Worm (Caenorhabditis elegans): ENCODE results near the gene C03B1.1.

Gene C03B1.1

DNA sequence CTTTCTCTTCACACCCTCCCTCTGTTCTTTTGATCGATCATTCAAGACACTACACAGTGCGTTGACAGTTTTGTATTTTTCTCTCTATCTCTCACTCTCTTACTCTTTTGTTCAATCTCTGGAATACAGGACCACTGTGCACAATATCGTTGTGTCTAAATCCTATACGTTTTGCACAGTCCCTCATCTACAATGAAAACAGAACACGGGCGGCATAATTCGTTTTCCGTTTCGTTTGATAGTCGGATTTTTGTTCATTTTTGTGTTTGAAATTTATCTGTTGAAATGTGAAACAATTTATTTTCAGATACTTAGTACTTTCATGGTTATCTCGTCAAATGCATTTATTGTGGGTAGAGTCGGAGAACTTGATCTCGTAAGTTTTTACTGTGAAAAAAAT lies 33.0 kb upstream of the C03B1.1 start, which contains the start of gene C03B1.7:
Gene C03B1.7 (plus strand): TSS at position 301 of the 400 bp plus-strand sequence.
- TF ChIP-seq ama-1 (optimal IDR thresholded peaks at IDR 0.05) (no peak), sem-4 (tag; optimal IDR thresholded peaks at IDR 0.05) (no peak), ztf-11 (tag; optimal IDR thresholded peaks at IDR 0.05) (no peak), egl-27 (tag; optimal IDR thresholded peaks at IDR 0.05) (no peak), nhr-10 (tag; optimal IDR thresholded peaks at IDR 0.05) (no peak), nhr-237 (tag; optimal IDR thresholded peaks at IDR 0.05) (no peak)

DNA sequence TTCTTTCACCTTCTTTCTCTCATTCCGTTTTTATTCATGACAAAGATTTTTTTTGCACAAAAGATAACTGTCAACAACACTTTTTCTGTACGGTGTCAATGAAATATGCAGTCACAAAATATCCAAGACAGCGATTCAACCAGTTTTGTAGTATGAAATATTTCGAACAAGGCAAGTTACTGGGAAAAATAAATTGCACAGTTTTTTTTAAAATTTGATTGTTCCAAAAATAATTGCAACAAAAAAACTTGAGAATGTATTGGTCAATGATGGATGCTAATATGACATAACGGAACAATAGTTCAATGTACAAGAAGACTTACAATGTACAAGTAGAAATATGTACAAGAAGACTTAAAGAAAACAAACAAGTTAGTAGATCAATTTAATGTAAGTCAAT lies 28.8 kb upstream of the C03B1.1 start:
- TF ChIP-seq lin-11 (tag; optimal IDR thresholded peaks at IDR 0.05) (no peak), nhr-129 (tag; optimal IDR thresholded peaks at IDR 0.05) (no peak), egl-27 (tag; optimal IDR thresholded peaks at IDR 0.05) (no peak), ZK546.5 (tag; optimal IDR thresholded peaks at IDR 0.05) (no peak)

DNA sequence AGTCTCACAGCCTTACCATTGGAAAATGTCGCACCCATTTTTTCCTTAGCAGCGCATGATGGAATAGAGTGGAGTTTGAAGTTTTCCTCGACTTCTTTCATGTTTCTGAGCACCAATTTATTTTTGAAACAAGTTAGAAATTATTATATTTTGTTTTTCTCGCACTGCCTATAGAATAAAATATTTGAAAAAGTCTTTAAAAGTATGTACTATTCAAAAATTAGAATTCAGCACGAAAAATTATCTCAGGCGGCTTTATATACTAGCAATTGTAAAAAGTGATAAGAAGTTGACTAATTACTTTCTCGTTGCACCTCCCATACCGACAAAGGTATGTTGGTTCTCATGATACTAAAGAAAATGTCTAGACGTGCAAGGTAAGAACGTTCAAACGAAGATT lies 27.5 kb upstream of the C03B1.1 start, which contains the start of gene C03B1.9:
Gene C03B1.9 (minus strand): TSS at position 101 of the 400 bp plus-strand sequence.
- TF ChIP-seq sma-3 (GFP tag; optimal IDR thresholded peaks at IDR 0.05) = no peak
- no peak for TF ChIP-seq peb-1 (tag; optimal IDR thresholded peaks at IDR 0.05)

DNA sequence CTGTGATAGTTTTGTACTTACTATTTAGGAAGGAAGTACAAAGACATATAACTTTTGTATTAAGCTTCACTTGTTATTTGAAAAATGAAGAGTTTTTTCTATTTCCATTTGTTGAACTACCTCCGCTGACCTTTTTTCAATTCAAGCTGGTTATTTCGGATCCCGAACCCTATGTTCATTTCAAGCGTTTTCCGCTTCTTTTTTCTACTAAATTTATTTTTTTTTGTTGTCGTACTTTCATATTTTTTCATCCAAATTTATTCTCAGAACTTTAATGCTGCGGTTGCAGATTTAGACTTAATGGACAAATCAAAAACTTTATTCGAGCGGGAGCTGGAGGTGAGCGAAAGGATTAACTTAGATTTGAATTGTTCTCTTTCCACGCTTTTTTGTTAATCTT lies 24.5 kb upstream of the C03B1.1 start, which contains the start of gene C03B1.6:
Gene C03B1.6 (plus strand): TSS at position 301 of the 400 bp plus-strand sequence.
- TF ChIP-seq ceh-82 (tag; optimal IDR thresholded peaks at IDR 0.05) (no peak), nhr-77 (tag; optimal IDR thresholded peaks at IDR 0.05) (no peak), unc-39 (tag; optimal IDR thresholded peaks at IDR 0.05) (no peak), dmd-4 (tag; optimal IDR thresholded peaks at IDR 0.05) (no peak), elt-1 (tag; optimal IDR thresholded peaks at IDR 0.05) (no peak), nhr-25 (tag; optimal IDR thresholded peaks at IDR 0.05) (no peak), mbf-1 (tag; optimal IDR thresholded peaks at IDR 0.05) (no peak), lsy-2 (tag; optimal IDR thresholded peaks at IDR 0.05) (no peak)

- no peak for TF ChIP-seq nhr-6 (tag; optimal IDR thresholded peaks at IDR 0.05)
- TF ChIP-seq sma-3 (GFP tag; optimal IDR thresholded peaks at IDR 0.05) = no peak
- TF ChIP-seq skn-1 (tag; optimal IDR thresholded peaks at IDR 0.05) = no peak
- TF ChIP-seq C34F6.9 (tag; optimal IDR thresholded peaks at IDR 0.05) = peak; percentile 26
- no peak for TF ChIP-seq mbf-1 (tag; optimal IDR thresholded peaks at IDR 0.05)
- TF ChIP-seq lin-11 (tag; optimal IDR thresholded peaks at IDR 0.05) = no peak
Measured at ce11 chrX:6353763-6354162, 20.8 kb upstream of the C03B1.1 start.

DNA sequence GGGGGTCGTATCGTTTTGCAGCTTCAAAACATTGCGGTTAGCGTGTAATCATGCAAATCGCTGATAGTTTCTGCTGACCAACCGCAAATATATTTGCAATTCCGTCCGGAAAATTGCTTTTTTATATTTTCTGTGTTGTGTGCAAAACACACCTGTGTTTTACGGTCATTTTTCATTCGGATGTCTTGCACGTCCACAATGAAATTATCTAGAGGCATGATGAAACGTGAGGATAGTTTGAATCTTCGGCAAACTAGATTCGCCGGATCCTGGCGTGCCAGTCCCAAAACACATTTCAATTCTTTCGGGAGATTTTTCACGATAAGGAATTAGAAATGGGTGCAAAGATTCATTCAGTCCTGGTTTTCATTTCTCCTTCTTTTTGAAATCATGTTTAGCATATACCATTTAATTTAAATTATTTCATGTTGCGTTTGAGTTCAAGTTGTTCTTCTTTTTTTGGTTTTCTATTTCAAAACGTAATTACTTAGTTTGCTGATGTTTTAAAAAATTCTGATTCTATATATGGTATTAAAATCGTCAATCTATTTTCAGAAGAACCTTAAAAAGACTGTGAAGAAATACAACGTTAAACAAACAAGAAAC lies 19.4 kb upstream of the C03B1.1 start, which contains the start of gene C03B1.5:
Gene C03B1.5 (plus strand): TSS at position 556 of the 606 bp plus-strand sequence.
- TF ChIP-seq unc-39 (tag; optimal IDR thresholded peaks at IDR 0.05) = no peak
- TF ChIP-seq lin-39 (tag; optimal IDR thresholded peaks at IDR 0.05) = no peak
- no peak for TF ChIP-seq alr-1 (tag; optimal IDR thresholded peaks at IDR 0.05)
- TF ChIP-seq nhr-12 (tag; optimal IDR thresholded peaks at IDR 0.05) = no peak
- no peak for TF ChIP-seq snpc-4 (tag; optimal IDR thresholded peaks at IDR 0.05)
- TF ChIP-seq ceh-82 (tag; optimal IDR thresholded peaks at IDR 0.05) = no peak
- TF ChIP-seq skn-1 (tag; optimal IDR thresholded peaks at IDR 0.05) = no peak
- no peak for TF ChIP-seq lin-11 (tag; optimal IDR thresholded peaks at IDR 0.05)
- TF ChIP-seq elt-3 (tag; optimal IDR thresholded peaks at IDR 0.05) = no peak
- TF ChIP-seq nhr-10 (tag; optimal IDR thresholded peaks at IDR 0.05) = no peak
- no peak for TF ChIP-seq nhr-21 (tag; optimal IDR thresholded peaks at IDR 0.05)
- TF ChIP-seq crh-2 (tag; optimal IDR thresholded peaks at IDR 0.05) = no peak
- no peak for TF ChIP-seq aly-2 (tag; optimal IDR thresholded peaks at IDR 0.05)
- TF ChIP-seq nhr-6 (tag; optimal IDR thresholded peaks at IDR 0.05) = no peak
- TF ChIP-seq gmeb-1 (tag; optimal IDR thresholded peaks at IDR 0.05) = no peak

- TF ChIP-seq aly-2 (tag; optimal IDR thresholded peaks at IDR 0.05) (no peak), C34F6.9 (tag; optimal IDR thresholded peaks at IDR 0.05) (no peak)
Measured at ce11 chrX:6357772-6358171, 16.8 kb upstream of the C03B1.1 start, which contains the start of gene C03B1.10. TSS of gene C03B1.10 (minus strand) at chrX:6357872.
